Fruit fly (Drosophila melanogaster) whole organism, embryonic: ENCODE results near the gene fd102C.
A peak's percentile ranks its signal among the peaks of the same experiment; 100 is the strongest.

ENCODE experiments used
- CG11093 ChIP-seq: fragments of 200-800 bp; sonication (Bioruptor generic); IDR thresholded peaks from 3 replicates; pipeline ENCODE4 v1.3.6; 2022; ENCODE audit warnings: missing biosample characterization, missing genetic modification characterization
- CG11696 ChIP-seq: fragments of 200-800 bp; sonication (Bioruptor generic); IDR thresholded peaks from 2 replicates; pipeline ENCODE4 v1.3.6; 2022; ENCODE audit warnings: missing biosample characterization, missing genetic modification characterization
- CG12299 ChIP-seq: fragments of 200-800 bp; sonication (Bioruptor generic); optimal IDR thresholded peaks from 2 replicates; lab custom pipeline; 2018; ENCODE audit warnings: missing biosample characterization, mild to moderate bottlenecking, missing genetic modification characterization
- CG12659 ChIP-seq: fragments of 200-800 bp; sonication (Bioruptor generic); optimal IDR thresholded peaks from 3 replicates; lab custom pipeline; 2017; ENCODE audit warnings: mild to moderate bottlenecking, missing biosample characterization, missing genetic modification reagents, missing genetic modification characterization
- CG13424 ChIP-seq: fragments of 200-800 bp; sonication (Bioruptor generic); optimal IDR thresholded peaks from 2 replicates; lab custom pipeline; 2019; ENCODE audit warnings: missing biosample characterization, mild to moderate bottlenecking, missing genetic modification characterization, moderate library complexity
- CG15011 ChIP-seq: fragments of 200-800 bp; sonication (Bioruptor generic); optimal IDR thresholded peaks from 3 replicates; lab custom pipeline; 2018; ENCODE audit warnings: missing biosample characterization, mild to moderate bottlenecking, missing genetic modification characterization
- CG15269 ChIP-seq: fragments of 200-800 bp; sonication (Bioruptor generic); optimal IDR thresholded peaks from 2 replicates; lab custom pipeline; 2018; ENCODE audit warnings: missing biosample characterization, mild to moderate bottlenecking, missing genetic modification characterization, moderate library complexity
- CG1602 ChIP-seq: fragments of 200-800 bp; sonication (Bioruptor generic); optimal IDR thresholded peaks from 3 replicates; lab custom pipeline; 2016; ENCODE audit warnings: missing biosample characterization, missing genetic modification characterization
- CG16815 ChIP-seq: fragments of 200-800 bp; sonication (Bioruptor generic); optimal IDR thresholded peaks from 3 replicates; lab custom pipeline; 2017; ENCODE audit warnings: missing biosample characterization, mild to moderate bottlenecking, missing genetic modification characterization
- CG17612 ChIP-seq: fragments of 200-800 bp; sonication (Bioruptor generic); IDR thresholded peaks from 2 replicates; pipeline ENCODE4 v1.3.6; 2022; ENCODE audit warnings: missing biosample characterization, missing genetic modification characterization
- CG1832 ChIP-seq: fragments of 200-800 bp; sonication (Bioruptor generic); optimal IDR thresholded peaks from 2 replicates; lab custom pipeline; 2017; ENCODE audit warnings: missing biosample characterization, mild to moderate bottlenecking, missing genetic modification characterization, inconsistent platforms
- CG2116 ChIP-seq: fragments of 200-800 bp; sonication (Bioruptor generic); optimal IDR thresholded peaks from 3 replicates; lab custom pipeline; 2018; ENCODE audit warnings: missing biosample characterization, mild to moderate bottlenecking, missing genetic modification characterization
- CG2199 ChIP-seq: fragments of 200-800 bp; sonication (Bioruptor generic); IDR thresholded peaks from 3 replicates; pipeline ENCODE4 v1.3.6; 2022; ENCODE audit warnings: missing biosample characterization, missing genetic modification characterization
- CG3838 ChIP-seq: fragments of 200-800 bp; sonication (Bioruptor generic); optimal IDR thresholded peaks from 3 replicates; lab custom pipeline; 2016; ENCODE audit warnings: missing biosample characterization, missing genetic modification characterization
- CG4282 ChIP-seq: fragments of 200-800 bp; sonication (Bioruptor generic); optimal IDR thresholded peaks from 2 replicates; lab custom pipeline; 2016; ENCODE audit warnings: missing biosample characterization, missing genetic modification characterization
- CG6254 ChIP-seq: fragments of 200-800 bp; sonication (Bioruptor generic); optimal IDR thresholded peaks from 3 replicates; lab custom pipeline; 2017; ENCODE audit warnings: mild to moderate bottlenecking, missing biosample characterization, missing genetic modification reagents, missing genetic modification characterization
- CG6654 ChIP-seq: fragments of 200-800 bp; sonication (Bioruptor generic); optimal IDR thresholded peaks from 2 replicates; lab custom pipeline; 2017; ENCODE audit warnings: missing biosample characterization, mild to moderate bottlenecking, missing genetic modification characterization
- CG7745 ChIP-seq: fragments of 200-800 bp; sonication (Bioruptor generic); optimal IDR thresholded peaks from 2 replicates; lab custom pipeline; 2018; ENCODE audit warnings: missing biosample characterization, mild to moderate bottlenecking, missing genetic modification characterization, moderate library complexity
- CG8765 ChIP-seq: fragments of 200-800 bp; sonication (Bioruptor generic); IDR thresholded peaks from 2 replicates; pipeline ENCODE4 v1.3.6; 2022; ENCODE audit warnings: missing biosample characterization, missing genetic modification characterization
- CkIIα-i1 ChIP-seq: fragments of 200-800 bp; sonication (Bioruptor generic); IDR thresholded peaks from 2 replicates; pipeline ENCODE4 v1.3.6; 2022; ENCODE audit warnings: missing biosample characterization, missing genetic modification characterization
- Fer2 ChIP-seq: fragments of 200-800 bp; sonication (Bioruptor generic); optimal IDR thresholded peaks from 2 replicates; lab custom pipeline; 2018; ENCODE audit warnings: missing biosample characterization, mild to moderate bottlenecking, missing genetic modification characterization, moderate library complexity
- HLH3B ChIP-seq: fragments of 200-800 bp; sonication (Bioruptor generic); IDR thresholded peaks from 2 replicates; pipeline ENCODE4 v1.3.6; 2022; ENCODE audit warnings: missing biosample characterization, missing genetic modification characterization
- Hmr ChIP-seq: fragments of 200-800 bp; sonication (Bioruptor generic); optimal IDR thresholded peaks from 3 replicates; lab custom pipeline; 2017; ENCODE audit warnings: mild to moderate bottlenecking, missing biosample characterization, missing genetic modification reagents, missing genetic modification characterization
- Lim3 ChIP-seq: fragments of 200-800 bp; sonication (Bioruptor generic); IDR thresholded peaks from 2 replicates; pipeline ENCODE4 v1.3.6; 2022; ENCODE audit warnings: missing biosample characterization, missing genetic modification characterization
- Max ChIP-seq: fragments of 200-800 bp; sonication (Bioruptor generic); optimal IDR thresholded peaks from 2 replicates; lab custom pipeline; 2016; ENCODE audit warnings: missing biosample characterization, mild to moderate bottlenecking, missing genetic modification characterization
- Meics ChIP-seq: fragments of 200-800 bp; sonication (Bioruptor generic); optimal IDR thresholded peaks from 2 replicates; lab custom pipeline; 2017; ENCODE audit warnings: missing biosample characterization, mild to moderate bottlenecking, missing genetic modification characterization
- NC2β ChIP-seq: fragments of 200-800 bp; sonication (Bioruptor generic); optimal IDR thresholded peaks from 2 replicates; lab custom pipeline; 2016; ENCODE audit warnings: missing biosample characterization, missing genetic modification characterization
- Pdp1 ChIP-seq, 2 experiments: fragments of 200-800 bp; sonication (Bioruptor generic); optimal IDR thresholded peaks; 3 replicates each; lab custom pipeline; 2016; ENCODE audit warnings: missing biosample characterization in 2 of 2, missing genetic modification characterization in 2 of 2, mild to moderate bottlenecking in 1 of 2, moderate library complexity in 1 of 2
- Usf ChIP-seq: fragments of 200-800 bp; sonication (Bioruptor generic); optimal IDR thresholded peaks from 2 replicates; lab custom pipeline; 2017; ENCODE audit warnings: missing genotype, missing biosample characterization, missing genetic modification characterization
- grau ChIP-seq: fragments of 200-800 bp; optimal IDR thresholded peaks from 3 replicates; lab custom pipeline; 2019; ENCODE audit warnings: missing biosample characterization, mild to moderate bottlenecking, missing genetic modification characterization, moderate library complexity
- hkb ChIP-seq, 2 experiments: fragments of 200-800 bp in 1 of 2; fragments of >200 bp in 1 of 2; sonication (Bioruptor generic) in 1 of 2; IDR thresholded peaks in 1 of 2; optimal IDR thresholded peaks in 1 of 2; 2 replicates each; pipeline versions ENCODE4 v1.3.6 to Lab custom; 2017 to 2022; ENCODE audit warnings: missing biosample characterization in 1 of 2, missing genetic modification characterization in 1 of 2
- luna ChIP-seq: fragments of 200-800 bp; sonication (Bioruptor generic); optimal IDR thresholded peaks from 2 replicates; lab custom pipeline; 2016; ENCODE audit warnings: missing biosample characterization, missing genetic modification characterization
- mam ChIP-seq: fragments of 200-800 bp; sonication (Bioruptor generic); optimal IDR thresholded peaks from 3 replicates; lab custom pipeline; 2016; ENCODE audit warnings: missing biosample characterization, missing genetic modification characterization
- nau ChIP-seq: fragments of 200-800 bp; sonication (Bioruptor generic); optimal IDR thresholded peaks from 3 replicates; lab custom pipeline; 2017; ENCODE audit warnings: missing biosample characterization, mild to moderate bottlenecking, missing genetic modification characterization, missing genetic modification reagents
- pb ChIP-seq: fragments of 200-800 bp; sonication (Bioruptor generic); optimal IDR thresholded peaks from 3 replicates; lab custom pipeline; 2016; ENCODE audit warnings: missing biosample characterization, missing genetic modification characterization
- pho ChIP-seq: fragments of 200-800 bp; sonication (Bioruptor generic); optimal IDR thresholded peaks from 2 replicates; lab custom pipeline; 2016; ENCODE audit warnings: missing biosample characterization, missing genetic modification characterization
- pnt ChIP-seq: fragments of 200-800 bp; sonication (Bioruptor generic); optimal IDR thresholded peaks from 3 replicates; lab custom pipeline; 2016; ENCODE audit warnings: missing biosample characterization, missing genetic modification characterization
- ro ChIP-seq: fragments of 200-800 bp; sonication (Bioruptor generic); IDR thresholded peaks from 2 replicates; pipeline ENCODE4 v1.3.6; 2022; ENCODE audit warnings: missing biosample characterization, missing genetic modification characterization
- shn ChIP-seq: fragments of 200-800 bp; sonication (Bioruptor generic); optimal IDR thresholded peaks from 3 replicates; lab custom pipeline; 2016; ENCODE audit warnings: missing biosample characterization, missing genetic modification characterization
- sob ChIP-seq: fragments of 200-800 bp; sonication (Bioruptor generic); IDR thresholded peaks from 2 replicates; pipeline ENCODE4 v1.3.6; 2022; ENCODE audit warnings: missing biosample characterization, missing genetic modification characterization
- tgo ChIP-seq: fragments of 200-800 bp; sonication (Bioruptor generic); IDR thresholded peaks from 3 replicates; pipeline ENCODE4 v1.3.6; 2022; ENCODE audit warnings: missing biosample characterization, missing genetic modification characterization
- tll ChIP-seq, 2 experiments: fragments of 200-800 bp in 1 of 2; fragments of >200 bp in 1 of 2; sonication (Bioruptor generic) in 1 of 2; optimal IDR thresholded peaks; 2 replicates each; lab custom pipeline; 2017 to 2019; ENCODE audit warnings: missing biosample characterization in 2 of 2, missing genetic modification characterization in 2 of 2, mild to moderate bottlenecking in 1 of 2, moderate library complexity in 1 of 2
- trh ChIP-seq: fragments of 200-800 bp; sonication (Bioruptor generic); optimal IDR thresholded peaks from 2 replicates; lab custom pipeline; 2016; ENCODE audit warnings: missing biosample characterization, missing genetic modification characterization
- tup ChIP-seq: fragments of 200-800 bp; sonication (Bioruptor generic); optimal IDR thresholded peaks from 2 replicates; lab custom pipeline; 2016; ENCODE audit warnings: missing biosample characterization, mild to moderate bottlenecking, missing genetic modification characterization, moderate library complexity
- usp ChIP-seq: fragments of >200 bp; optimal IDR thresholded peaks from 2 replicates; lab custom pipeline; 2017; ENCODE audit warnings: missing biosample characterization, missing genetic modification characterization
- zfh1 ChIP-seq: fragments of 200-800 bp; sonication (Bioruptor generic); IDR thresholded peaks from 3 replicates; pipeline ENCODE4 v1.3.6; 2022; ENCODE audit warnings: missing biosample characterization, missing genetic modification characterization
- zfh2 ChIP-seq: fragments of 200-800 bp; sonication (Bioruptor generic); optimal IDR thresholded peaks from 2 replicates; lab custom pipeline; 2016; ENCODE audit warnings: missing biosample characterization, missing genetic modification characterization

fd102C gene

dm6 chr4:807422-808391 lies 36.6 kb downstream of the fd102C start (continued):
- TF ChIP-seq Usf (GFP tag; lab: Kevin White, UChicago) (peak; percentile 79), NC2β (GFP tag; lab: Kevin White, UChicago) (peak; percentile 78), nau (GFP tag; lab: Kevin White, UChicago) (peak; percentile 63), CG8765 (GFP tag; lab: Robert Waterston, UW) (no peak), sob (no peak), luna (GFP tag; lab: Kevin White, UChicago) (peak; percentile 59), CG7745 (tag; lab: Kevin White, UChicago) (no peak), Lim3 (GFP tag; lab: Robert Waterston, UW) (no peak), pho (GFP tag; lab: Kevin White, UChicago) (peak; percentile 81), CG6254 (GFP tag; lab: Kevin White, UChicago) (peak; percentile 77), shn (peak; percentile 80), tll (GFP tag; optimal IDR thresholded peaks at IDR 0.05; lab: Kevin White, UChicago) (no peak), grau (peak; percentile 72), CkIIα-i1 (GFP tag; lab: Robert Waterston, UW) (no peak), CG11696 (GFP tag; lab: Robert Waterston, UW) (peak; percentile 27; the same call in 1 of the 2 replicates), zfh2 (GFP tag; lab: Kevin White, UChicago) (peak; percentile 35), ro (GFP tag; lab: Robert Waterston, UW) (peak; percentile 45; the same call in 1 of the 2 replicates), mam (peak; percentile 72), tgo (GFP tag; lab: Robert Waterston, UW) (peak; percentile 64; the same call in 2 of the 3 replicates), Fer2 (tag; lab: Kevin White, UChicago) (peak; percentile 29), CG15269 (tag; lab: Kevin White, UChicago) (peak; percentile 86), tup (GFP tag; lab: Kevin White, UChicago) (peak; percentile 31), CG17612 (no peak), CG2199 (GFP tag; lab: Robert Waterston, UW) (0 out of 3 replicates have a peak, but pooled peaks have one; percentile 68), CG3838 (peak; percentile 28), trh (GFP tag; lab: Kevin White, UChicago) (peak; percentile 48), HLH3B (GFP tag; lab: Robert Waterston, UW) (peak; percentile 71; the same call in 1 of the 2 replicates), CG11093 (GFP tag; lab: Robert Waterston, UW) (no peak; the same call in 1 of the 3 replicates), CG13424 (tag; lab: Kevin White, UChicago) (peak; percentile 91), CG2116 (GFP tag; lab: Kevin White, UChicago) (peak; percentile 63), Hmr (GFP tag; lab: Kevin White, UChicago) (peak; percentile 89), CG1602 (GFP tag; lab: Kevin White, UChicago) (peak; percentile 91), pb (peak; percentile 73), CG4282 (GFP tag; lab: Kevin White, UChicago) (peak; percentile 65), pnt (GFP tag; lab: Kevin White, UChicago) (peak; percentile 70), Max (GFP tag; lab: Kevin White, UChicago) (peak; percentile 80), CG12299 (peak; percentile 39), usp (GFP tag; lab: Kevin White, UChicago) (no peak), CG15011 (peak; percentile 67), CG12659 (GFP tag; lab: Kevin White, UChicago) (peak; percentile 90), hkb (optimal IDR thresholded peaks at IDR 0.05; lab: Kevin White, UChicago) (no peak), hkb (GFP tag; IDR thresholded peaks at IDR 0.05; lab: Robert Waterston, UW) (peak; percentile 81), Meics (GFP tag; lab: Kevin White, UChicago) (peak; percentile 88), zfh1 (GFP tag; lab: Robert Waterston, UW) (peak; percentile 51; the same call in 1 of the 3 replicates), CG16815 (GFP tag; lab: Kevin White, UChicago) (peak; percentile 84), Pdp1 (GFP tag; optimal IDR thresholded peaks at IDR 0.05; lab: Kevin White, UChicago) (peak; percentile 75 to 86), CG1832 (GFP tag; lab: Kevin White, UChicago) (peak; percentile 84), CG6654 (GFP tag; lab: Kevin White, UChicago) (peak; percentile 57)
